Fruit fly (Drosophila melanogaster): ENCODE results near the gene Octbeta1R.

The Octbeta1R gene

dm6 chr3R:22525546-22526352, 28.7 kb downstream of the Octbeta1R start:
- no peak for TF ChIP-seq CTCF (optimal IDR thresholded peaks at IDR 0.05)
- TF ChIP-seq CG8478 (optimal IDR thresholded peaks at IDR 0.05), result no peak

DNA sequence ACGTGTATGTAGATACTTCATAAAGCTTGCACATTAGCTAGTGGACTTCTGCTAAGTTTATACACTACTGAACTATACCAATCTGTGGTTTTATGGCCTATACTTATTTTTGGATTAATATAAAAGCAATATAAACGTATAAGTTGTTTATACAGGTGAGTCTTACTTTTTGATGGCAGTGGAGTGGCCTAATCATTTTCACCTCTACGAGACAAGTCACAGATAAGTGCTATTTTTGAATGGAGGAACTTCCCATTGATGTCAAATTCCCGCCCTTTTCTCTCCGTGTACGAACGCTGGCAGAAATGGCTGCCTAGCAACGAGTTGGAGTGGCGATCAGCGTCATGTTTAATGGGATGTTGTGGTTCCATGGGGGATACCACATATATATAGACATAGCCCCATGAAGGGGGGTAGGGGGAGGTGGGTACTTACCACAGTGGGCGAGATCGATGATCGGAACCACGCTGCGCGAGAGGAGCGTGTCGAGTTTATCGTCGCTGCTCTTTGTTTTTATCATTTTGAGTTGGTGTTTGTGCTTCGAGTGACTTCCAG, 29.4 kb downstream of the Octbeta1R start:
- TF ChIP-seq CTCF (optimal IDR thresholded peaks at IDR 0.05), result no peak
- no peak for TF ChIP-seq CG8478 (optimal IDR thresholded peaks at IDR 0.05)

- TF ChIP-seq CG8478 (optimal IDR thresholded peaks at IDR 0.05) (no peak), CTCF (optimal IDR thresholded peaks at IDR 0.05) (no peak)
These were observed 30.2 kb downstream of the Octbeta1R start for dm6 chr3R:22527192-22527591.

DNA sequence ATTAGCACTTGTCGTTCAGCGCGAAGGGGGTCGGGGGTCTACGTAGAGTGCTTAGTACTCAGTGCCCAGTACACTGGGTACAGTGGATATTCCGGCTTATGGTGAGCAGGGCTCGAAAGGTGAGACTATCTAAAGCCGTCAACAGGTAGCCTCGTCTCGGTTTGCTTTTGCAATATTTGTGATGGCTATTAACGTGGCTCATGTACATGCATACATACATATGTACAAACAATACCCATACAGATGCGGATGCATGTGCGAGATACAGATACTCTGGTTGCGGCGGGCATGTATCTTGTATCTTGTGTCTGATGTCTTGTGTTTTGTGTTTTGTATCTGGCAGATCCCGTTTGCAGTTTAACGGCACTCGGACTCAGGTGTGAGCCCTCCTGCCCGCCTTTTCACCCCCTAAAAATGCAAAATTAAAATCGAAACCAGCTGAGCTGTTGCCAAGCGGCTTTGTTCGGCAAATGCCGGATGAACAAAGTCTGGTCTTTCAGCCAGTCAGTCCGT, 30.7 kb downstream of the Octbeta1R start:
- TF ChIP-seq CTCF (optimal IDR thresholded peaks at IDR 0.05) (no peak), CG8478 (optimal IDR thresholded peaks at IDR 0.05) (no peak)

dm6 chr3R:22528264-22529158, 31.5 kb downstream of the Octbeta1R start, which contains the start of gene CG5346:
Gene CG5346, minus strand, starts transcription at chr3R:22528663.
- TF ChIP-seq CG8478 (optimal IDR thresholded peaks at IDR 0.05) (no peak), CTCF (optimal IDR thresholded peaks at IDR 0.05) (peak; percentile 8 to 46)

- TF ChIP-seq CTCF (optimal IDR thresholded peaks at IDR 0.05), result no peak
- TF ChIP-seq CG8478 (optimal IDR thresholded peaks at IDR 0.05), result no peak
These were observed 33.3 kb downstream of the Octbeta1R start, which contains the start of gene CG33099 for dm6 chr3R:22530305-22530704. Gene CG33099, minus strand, starts transcription at chr3R:22530572.

dm6 chr3R:22531801-22532200, 34.8 kb downstream of the Octbeta1R start, which contains the start of gene CG33093:
Gene CG33093, minus strand, starts transcription at chr3R:22531922.
- TF ChIP-seq CG8478 (optimal IDR thresholded peaks at IDR 0.05), result no peak
- no peak for TF ChIP-seq CTCF (optimal IDR thresholded peaks at IDR 0.05)

DNA sequence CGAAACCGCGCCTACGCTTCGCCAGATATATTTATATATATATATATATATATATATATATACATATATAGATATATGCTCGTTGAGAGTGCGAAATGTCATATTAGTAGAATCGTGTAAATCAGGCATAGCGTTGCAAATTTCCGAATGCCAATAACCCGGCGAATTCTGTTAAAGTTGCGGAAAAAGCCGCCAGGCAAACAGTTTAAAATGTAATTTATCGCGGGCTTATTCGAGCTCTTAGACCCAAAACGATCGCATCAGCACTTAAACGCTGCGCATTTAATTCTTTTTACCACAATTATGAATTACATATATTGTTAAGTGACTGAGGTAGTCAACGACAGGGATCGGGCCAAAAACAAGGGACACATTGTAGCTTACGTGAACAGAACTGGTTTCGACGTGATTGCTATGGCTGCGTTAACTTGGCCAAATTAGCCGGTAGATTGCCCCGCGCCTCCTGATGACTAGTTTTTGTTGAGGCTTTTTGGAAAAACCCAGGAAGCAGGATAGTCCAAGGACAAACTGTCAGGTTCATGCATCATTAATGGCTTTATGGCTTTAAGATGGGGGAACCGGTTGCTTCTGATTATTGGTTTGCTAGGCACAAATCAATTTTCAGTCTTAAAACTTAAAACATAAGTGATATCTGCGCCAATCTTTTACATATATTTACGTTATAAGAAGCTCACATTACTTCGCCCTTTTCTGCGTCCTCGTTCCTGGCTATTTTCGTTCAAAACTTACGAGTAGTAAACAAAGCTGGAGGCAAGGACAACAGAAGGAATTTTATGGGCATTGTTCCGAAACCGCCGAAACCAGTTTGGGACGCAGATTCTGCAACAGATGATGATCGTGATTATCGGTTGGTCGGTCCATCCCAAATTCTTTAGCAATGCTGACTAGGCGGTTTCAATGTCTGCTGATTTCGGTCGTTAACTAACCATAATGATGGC, 37.2 kb downstream of the Octbeta1R start:
- no peak for TF ChIP-seq CTCF (optimal IDR thresholded peaks at IDR 0.05)
- TF ChIP-seq CG8478 (optimal IDR thresholded peaks at IDR 0.05), result no peak

dm6 chr3R:22535945-22536344, 38.9 kb downstream of the Octbeta1R start:
- TF ChIP-seq CG8478 (optimal IDR thresholded peaks at IDR 0.05), result no peak
- TF ChIP-seq CTCF (optimal IDR thresholded peaks at IDR 0.05), result no peak

dm6 chr3R:22536504-22537423, 39.7 kb downstream of the Octbeta1R start:
- no peak for TF ChIP-seq CG8478 (optimal IDR thresholded peaks at IDR 0.05)
- TF ChIP-seq CTCF (optimal IDR thresholded peaks at IDR 0.05), result no peak

dm6 chr3R:22538877-22539276, 41.9 kb downstream of the Octbeta1R start:
- TF ChIP-seq CG8478 (optimal IDR thresholded peaks at IDR 0.05) (no peak), CTCF (optimal IDR thresholded peaks at IDR 0.05) (no peak)

DNA sequence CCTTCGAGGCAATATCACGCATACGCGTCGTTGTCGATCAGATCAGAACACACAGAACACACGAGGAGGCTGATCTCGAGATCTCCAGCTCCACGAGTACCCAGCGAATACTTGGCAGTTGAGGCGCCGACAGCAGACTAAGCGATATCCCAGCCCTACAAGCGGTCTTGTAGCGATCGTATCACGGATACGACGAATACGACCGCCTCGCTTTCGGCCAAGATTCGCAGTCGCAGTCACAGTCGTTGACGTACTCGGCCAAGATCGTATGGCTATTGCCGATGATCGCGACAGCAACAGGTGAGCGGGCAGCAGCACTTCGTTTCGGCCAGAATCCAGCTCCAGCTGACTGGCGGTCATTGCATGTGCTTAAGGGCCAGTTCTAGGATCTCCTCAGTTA, 42.7 kb downstream of the Octbeta1R start, which contains the start of gene CG5326:
Gene CG5326 (minus strand): TSS at position 158 of the 400 bp plus-strand sequence.
- TF ChIP-seq CTCF (optimal IDR thresholded peaks at IDR 0.05), result no peak
- TF ChIP-seq CG8478 (optimal IDR thresholded peaks at IDR 0.05), result no peak

- TF ChIP-seq CG8478 (optimal IDR thresholded peaks at IDR 0.05) (no peak), CTCF (optimal IDR thresholded peaks at IDR 0.05) (no peak)
These were observed 43.7 kb downstream of the Octbeta1R start for dm6 chr3R:22540686-22541085.
